Worm (Caenorhabditis elegans): Measurements from ENCODE around the gene R01B10.3.
A peak's percentile ranks its signal among the peaks of the same experiment; 100 is the strongest.

Gene R01B10.3

DNA sequence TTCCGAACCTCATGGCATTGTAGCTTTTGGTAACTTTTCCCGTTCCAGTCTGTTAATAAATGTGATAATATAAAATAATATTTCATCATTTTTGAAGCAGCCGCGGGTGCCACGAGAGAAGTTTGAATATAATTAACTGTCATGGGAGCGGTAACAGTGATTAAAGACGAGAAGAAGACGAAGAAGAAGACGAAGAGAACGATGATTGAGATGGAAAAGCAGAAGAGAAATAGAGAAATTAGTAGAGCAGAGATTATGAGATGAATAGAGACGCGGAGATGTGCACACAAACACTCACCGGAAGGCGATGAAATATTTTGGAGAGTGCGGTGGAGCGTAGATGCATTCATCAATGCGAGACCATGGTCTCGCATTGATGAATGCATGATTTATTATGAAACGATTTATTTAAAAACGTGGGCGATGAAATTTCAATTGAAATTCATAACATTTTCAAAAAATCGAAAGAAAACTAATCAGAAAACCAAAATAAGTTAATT, 8.3 kb upstream of the R01B10.3 start, which contains the start of gene seip-1 (continued):
- TF ChIP-seq nhr-12 (tag; optimal IDR thresholded peaks at IDR 0.05) (no peak), ztf-1 (GFP tag; conservative IDR thresholded peaks at IDR 0.05) (no peak), nhr-21 (tag; optimal IDR thresholded peaks at IDR 0.05) (peak; percentile 22), C34F6.9 (tag; optimal IDR thresholded peaks at IDR 0.05) (peak; percentile 97), elt-1 (tag; optimal IDR thresholded peaks at IDR 0.05) (no peak), lsy-2 (tag; optimal IDR thresholded peaks at IDR 0.05) (peak; percentile 43 to 91), unc-39 (tag; optimal IDR thresholded peaks at IDR 0.05) (no peak), nhr-23 (tag; optimal IDR thresholded peaks at IDR 0.05) (no peak), lin-11 (tag; optimal IDR thresholded peaks at IDR 0.05) (peak; percentile 49), mdl-1 (tag; optimal IDR thresholded peaks at IDR 0.05) (peak in 1 of 2 experiments; percentile 31), nhr-129 (tag; optimal IDR thresholded peaks at IDR 0.05) (peak; percentile 89), sma-3 (GFP tag; optimal IDR thresholded peaks at IDR 0.05) (peak; percentile 74), ztf-11 (tag; optimal IDR thresholded peaks at IDR 0.05) (no peak), nhr-11 (tag; optimal IDR thresholded peaks at IDR 0.05) (no peak), nhr-77 (tag; optimal IDR thresholded peaks at IDR 0.05) (peak; percentile 10), nhr-6 (tag; optimal IDR thresholded peaks at IDR 0.05) (peak; percentile 59), mab-5 (tag; optimal IDR thresholded peaks at IDR 0.05) (peak; percentile 91), zag-1 (tag; optimal IDR thresholded peaks at IDR 0.05) (peak; percentile 89), elt-3 (tag; optimal IDR thresholded peaks at IDR 0.05) (no peak), sem-4 (tag; optimal IDR thresholded peaks at IDR 0.05) (peak; percentile 87)

DNA sequence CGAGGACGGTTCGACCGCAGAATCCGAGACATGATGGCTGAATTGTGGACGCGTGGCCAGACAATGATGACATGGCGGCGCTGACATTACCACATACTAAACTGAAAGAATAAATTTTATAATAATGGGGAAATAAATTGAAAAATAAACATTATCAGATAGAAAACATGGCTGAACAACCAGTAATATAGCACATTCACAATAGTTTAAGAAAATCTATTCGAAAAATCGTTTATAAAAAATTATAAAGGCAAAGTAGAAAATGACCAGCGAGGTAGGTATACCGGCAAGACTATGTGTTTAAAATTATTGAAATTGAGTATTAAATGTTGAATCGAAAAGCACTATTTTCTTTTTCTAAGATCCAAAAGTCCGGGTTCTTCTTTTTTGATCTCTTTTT, 6.2 kb upstream of the R01B10.3 start, which contains the start of gene jamp-1:
Gene jamp-1 (minus strand): TSS at position 101 of the 400 bp plus-strand sequence.
- TF ChIP-seq lin-39 (tag; optimal IDR thresholded peaks at IDR 0.05) (no peak), ama-1 (optimal IDR thresholded peaks at IDR 0.05) (no peak), mab-5 (tag; optimal IDR thresholded peaks at IDR 0.05) (no peak), nhr-129 (tag; optimal IDR thresholded peaks at IDR 0.05) (no peak), sma-3 (GFP tag; optimal IDR thresholded peaks at IDR 0.05) (no peak), unc-39 (tag; optimal IDR thresholded peaks at IDR 0.05) (no peak), nhr-23 (tag; optimal IDR thresholded peaks at IDR 0.05) (no peak), nhr-12 (tag; optimal IDR thresholded peaks at IDR 0.05) (no peak), dmd-4 (tag; optimal IDR thresholded peaks at IDR 0.05) (no peak), Y55F3AM.14 (GFP tag; optimal IDR thresholded peaks at IDR 0.05) (no peak), nhr-21 (tag; optimal IDR thresholded peaks at IDR 0.05) (no peak), ceh-82 (tag; optimal IDR thresholded peaks at IDR 0.05) (no peak), gmeb-1 (tag; optimal IDR thresholded peaks at IDR 0.05) (no peak), elt-1 (tag; optimal IDR thresholded peaks at IDR 0.05) (no peak), mdl-1 (tag; optimal IDR thresholded peaks at IDR 0.05) (no peak), nhr-237 (tag; optimal IDR thresholded peaks at IDR 0.05) (no peak), nhr-11 (tag; optimal IDR thresholded peaks at IDR 0.05) (no peak)

DNA sequence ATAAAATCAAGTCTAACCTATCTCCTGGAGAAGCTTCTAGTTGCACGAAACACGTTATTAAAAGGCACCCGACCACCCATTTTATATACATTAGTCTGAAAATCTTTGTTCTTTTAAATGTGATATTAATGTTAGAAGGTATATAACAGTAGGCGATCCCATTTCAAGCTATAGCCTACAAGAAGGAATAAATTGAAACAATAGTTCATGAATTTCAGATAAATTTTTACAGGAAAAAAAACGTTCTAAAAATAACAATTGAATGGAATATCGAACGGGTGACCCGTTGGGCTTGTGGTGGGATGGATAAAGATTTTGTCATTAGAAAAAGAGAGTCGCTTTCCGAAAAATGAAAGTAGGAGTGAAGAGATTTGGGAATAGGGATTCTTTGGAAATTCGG, 2.9 kb upstream of the R01B10.3 start, which contains the start of gene pgap-3:
Gene pgap-3 (minus strand): TSS at position 101 of the 400 bp plus-strand sequence.
- no peak for TF ChIP-seq alr-1 (tag; optimal IDR thresholded peaks at IDR 0.05)
- no peak for TF ChIP-seq egl-27 (tag; optimal IDR thresholded peaks at IDR 0.05)
- no peak for TF ChIP-seq nhr-10 (tag; optimal IDR thresholded peaks at IDR 0.05)
- TF ChIP-seq elt-3 (tag; optimal IDR thresholded peaks at IDR 0.05) = no peak
- no peak for TF ChIP-seq lsy-2 (tag; optimal IDR thresholded peaks at IDR 0.05)
- TF ChIP-seq lin-13 (GFP tag; optimal IDR thresholded peaks at IDR 0.05) = no peak
- TF ChIP-seq mbf-1 (tag; optimal IDR thresholded peaks at IDR 0.05) = no peak
- TF ChIP-seq peb-1 (tag; optimal IDR thresholded peaks at IDR 0.05) = no peak
- TF ChIP-seq nhr-21 (tag; optimal IDR thresholded peaks at IDR 0.05) = no peak
- no peak for TF ChIP-seq ama-1 (optimal IDR thresholded peaks at IDR 0.05)
- no peak for TF ChIP-seq ceh-16 (tag; optimal IDR thresholded peaks at IDR 0.05)
- TF ChIP-seq blmp-1 (tag; optimal IDR thresholded peaks at IDR 0.05; ENCODE audit: insufficient read depth) = no peak

- TF ChIP-seq nhr-6 (tag; optimal IDR thresholded peaks at IDR 0.05) (no peak), elt-3 (tag; optimal IDR thresholded peaks at IDR 0.05) (no peak)
These were observed 481 bp downstream of the R01B10.3 start for ce11 chrV:6044448-6044847.
